ENCODE assay signal across 1 fruit fly cellular context in genomic region chr2L:452872-453271, dm6.
TF ChIP-seq lines count a peak whose summit lies in the region.

Gene crq, minus strand, starts transcription at chr2L:453024.
Gene shv, plus strand, starts transcription at chr2L:453108.

TF ChIP-seq in whole organism, embryonic, 481 proteins besides CTCF, POLR2A, EP300 and RAD21 (continued from another document):
- TF ChIP-seq twi (tag; optimal IDR thresholded peaks at IDR 0.05; lab: Kevin White, UChicago) (no peak), CG30020 (tag; optimal IDR thresholded peaks at IDR 0.05; lab: Kevin White, UChicago) (no peak), Max (GFP tag; optimal IDR thresholded peaks at IDR 0.05; lab: Kevin White, UChicago) (no peak), CG4282 (GFP tag; optimal IDR thresholded peaks at IDR 0.05; lab: Kevin White, UChicago) (no peak), Awh (GFP tag; IDR thresholded peaks at IDR 0.05; lab: Robert Waterston, UW) (no peak), Mrtf (GFP tag; IDR thresholded peaks at IDR 0.05; lab: Robert Waterston, UW) (no peak), CG18599 (GFP tag; optimal IDR thresholded peaks at IDR 0.05; lab: Kevin White, UChicago) (no peak), CG42726 (GFP tag; IDR thresholded peaks at IDR 0.05; lab: Robert Waterston, UW; ENCODE audit: partially characterized antibody) (no peak), en (GFP tag; optimal IDR thresholded peaks at IDR 0.05; lab: Kevin White, UChicago) (no peak), CG13287 (GFP tag; IDR thresholded peaks at IDR 0.05; lab: Robert Waterston, UW; ENCODE audit: partially characterized antibody) (peak; percentile 72), Nf-YA (GFP tag; IDR thresholded peaks at IDR 0.05; lab: Robert Waterston, UW) (peak; percentile 91), CG12659 (GFP tag; optimal IDR thresholded peaks at IDR 0.05; lab: Kevin White, UChicago) (peak; percentile 72), eve (GFP tag; optimal IDR thresholded peaks at IDR 0.05; lab: Kevin White, UChicago) (no peak), C15 (GFP tag; IDR thresholded peaks at IDR 0.05; lab: Robert Waterston, UW) (no peak), pzg (GFP tag; optimal IDR thresholded peaks at IDR 0.05; lab: Kevin White, UChicago) (peak; percentile 90), Opbp (GFP tag; IDR thresholded peaks at IDR 0.05; lab: Robert Waterston, UW; ENCODE audit: partially characterized antibody) (peak; percentile 36; the same call in 1 of the 3 replicates), Hr39 (optimal IDR thresholded peaks at IDR 0.05; lab: Kevin White, UChicago) (no peak), CG17186 (GFP tag; optimal IDR thresholded peaks at IDR 0.05; lab: Kevin White, UChicago) (peak; percentile 99), sna (GFP tag; IDR thresholded peaks at IDR 0.05; lab: Robert Waterston, UW; ENCODE audit: partially characterized antibody) (no peak; the same call in 1 of the 2 replicates), CG15073 (GFP tag; optimal IDR thresholded peaks at IDR 0.05; lab: Kevin White, UChicago) (no peak), mld (GFP tag; IDR thresholded peaks at IDR 0.05; lab: Robert Waterston, UW; ENCODE audit: partially characterized antibody) (no peak), CG11695 (GFP tag; IDR thresholded peaks at IDR 0.05; lab: Robert Waterston, UW) (no peak), chn (GFP tag; optimal IDR thresholded peaks at IDR 0.05; lab: Kevin White, UChicago) (no peak), ERR (GFP tag; optimal IDR thresholded peaks at IDR 0.05; lab: Kevin White, UChicago) (no peak), schlank (tag; optimal IDR thresholded peaks at IDR 0.05; lab: Kevin White, UChicago) (no peak), bowl (GFP tag; IDR thresholded peaks at IDR 0.05; lab: Robert Waterston, UW) (no peak), Usf (GFP tag; optimal IDR thresholded peaks at IDR 0.05; lab: Kevin White, UChicago) (no peak), CG12744 (GFP tag; optimal IDR thresholded peaks at IDR 0.05; lab: Kevin White, UChicago) (no peak), Hr3 (GFP tag; optimal IDR thresholded peaks at IDR 0.05; lab: Kevin White, UChicago) (no peak), ftz-f1 (GFP tag; optimal IDR thresholded peaks at IDR 0.05; lab: Kevin White, UChicago) (peak; percentile 12), fd64A (GFP tag; optimal IDR thresholded peaks at IDR 0.05; lab: Kevin White, UChicago) (no peak), zf30C (GFP tag; optimal IDR thresholded peaks at IDR 0.05; lab: Kevin White, UChicago) (peak; percentile 15), Antp (GFP tag; optimal IDR thresholded peaks at IDR 0.05; lab: Kevin White, UChicago) (no peak), ab (GFP tag; optimal IDR thresholded peaks at IDR 0.05; lab: Kevin White, UChicago) (no peak), CG12071 (GFP tag; optimal IDR thresholded peaks at IDR 0.05; lab: Kevin White, UChicago) (no peak), Lhr (GFP tag; optimal IDR thresholded peaks at IDR 0.05; lab: Kevin White, UChicago) (peak; percentile 84), CG16813 (GFP tag; IDR thresholded peaks at IDR 0.05; lab: Robert Waterston, UW; ENCODE audit: partially characterized antibody) (0 out of 3 replicates have a peak, but pooled peaks have one; percentile 20), lov (optimal IDR thresholded peaks at IDR 0.05; lab: Kevin White, UChicago) (no peak), lov (GFP tag; IDR thresholded peaks at IDR 0.05; lab: Robert Waterston, UW) (no peak), CG9817 (tag; optimal IDR thresholded peaks at IDR 0.05; lab: Kevin White, UChicago) (no peak), CrebB (tag; optimal IDR thresholded peaks at IDR 0.05; lab: Kevin White, UChicago) (peak; percentile 9), Ets97D (GFP tag; optimal IDR thresholded peaks at IDR 0.05; lab: Kevin White, UChicago) (peak; percentile 32), CG9932 (GFP tag; IDR thresholded peaks at IDR 0.05; lab: Robert Waterston, UW) (no peak), CG16779 (GFP tag; IDR thresholded peaks at IDR 0.05; lab: Robert Waterston, UW) (no peak), caup (GFP tag; optimal IDR thresholded peaks at IDR 0.05; lab: Kevin White, UChicago; ENCODE audit: severe bottlenecking) (no peak), z (GFP tag; IDR thresholded peaks at IDR 0.05; lab: Robert Waterston, UW) (no peak), sim (GFP tag; IDR thresholded peaks at IDR 0.05; lab: Robert Waterston, UW) (no peak), ase (GFP tag; IDR thresholded peaks at IDR 0.05; lab: Robert Waterston, UW) (no peak), nmo (GFP tag; optimal IDR thresholded peaks at IDR 0.05; lab: Kevin White, UChicago) (peak; percentile 8), CG8924 (tag; optimal IDR thresholded peaks at IDR 0.05; lab: Kevin White, UChicago) (peak; percentile 52), tx (GFP tag; optimal IDR thresholded peaks at IDR 0.05; lab: Kevin White, UChicago) (no peak), gfzf (GFP tag; optimal IDR thresholded peaks at IDR 0.05; lab: Kevin White, UChicago) (peak; percentile 61), Hsf (GFP tag; optimal IDR thresholded peaks at IDR 0.05; lab: Kevin White, UChicago) (no peak), CG13296 (GFP tag; optimal IDR thresholded peaks at IDR 0.05; lab: Kevin White, UChicago) (no peak), CG12942 (GFP tag; optimal IDR thresholded peaks at IDR 0.05; lab: Kevin White, UChicago) (no peak), CG11093 (GFP tag; IDR thresholded peaks at IDR 0.05; lab: Robert Waterston, UW) (no peak), CG30403 (GFP tag; optimal IDR thresholded peaks at IDR 0.05; lab: Kevin White, UChicago) (no peak), Six4 (GFP tag; optimal IDR thresholded peaks at IDR 0.05; lab: Kevin White, UChicago) (no peak), Ets65A (GFP tag; lab: Kevin White, UChicago) (no peak), HLH54F (GFP tag; optimal IDR thresholded peaks at IDR 0.05; lab: Kevin White, UChicago) (no peak), Xbp1 (GFP tag; optimal IDR thresholded peaks at IDR 0.05; lab: Kevin White, UChicago) (peak; percentile 98), p53 (GFP tag; optimal IDR thresholded peaks at IDR 0.05; lab: Kevin White, UChicago) (no peak), Myb (GFP tag; optimal IDR thresholded peaks at IDR 0.05; lab: Kevin White, UChicago) (peak; percentile 54), CG12769 (tag; optimal IDR thresholded peaks at IDR 0.05; lab: Kevin White, UChicago) (no peak), Dad (GFP tag; optimal IDR thresholded peaks at IDR 0.05; lab: Kevin White, UChicago) (no peak), CG34224 (GFP tag; IDR thresholded peaks at IDR 0.05; lab: Robert Waterston, UW; ENCODE audit: partially characterized antibody) (peak; percentile 62), Lim3 (GFP tag; IDR thresholded peaks at IDR 0.05; lab: Robert Waterston, UW) (no peak), HmgZ (tag; optimal IDR thresholded peaks at IDR 0.05; lab: Kevin White, UChicago) (peak; percentile 66), CG3163 (GFP tag; optimal IDR thresholded peaks at IDR 0.05; lab: Kevin White, UChicago) (no peak), CG1529 (GFP tag; optimal IDR thresholded peaks at IDR 0.05; lab: Kevin White, UChicago) (no peak), nom (GFP tag; optimal IDR thresholded peaks at IDR 0.05; lab: Kevin White, UChicago) (no peak), CG11398 (GFP tag; optimal IDR thresholded peaks at IDR 0.05; lab: Kevin White, UChicago) (no peak), sens-2 (GFP tag; IDR thresholded peaks at IDR 0.05; lab: Robert Waterston, UW) (no peak), Hey (tag; optimal IDR thresholded peaks at IDR 0.05; lab: Kevin White, UChicago) (no peak), lola (GFP tag; optimal IDR thresholded peaks at IDR 0.05; lab: Kevin White, UChicago) (no peak), H2.0 (GFP tag; IDR thresholded peaks at IDR 0.05; lab: Robert Waterston, UW) (no peak), CG8359 (GFP tag; optimal IDR thresholded peaks at IDR 0.05; lab: Kevin White, UChicago; ENCODE audit: borderline replicate concordance) (no peak), Nf-YC (tag; optimal IDR thresholded peaks at IDR 0.05; lab: Kevin White, UChicago) (peak; percentile 100), Atf-2 (GFP tag; optimal IDR thresholded peaks at IDR 0.05; lab: Kevin White, UChicago) (no peak), CG4404 (GFP tag; IDR thresholded peaks at IDR 0.05; lab: Robert Waterston, UW) (no peak), h (optimal IDR thresholded peaks at IDR 0.05; lab: Kevin White, UChicago) (no peak), Dll (GFP tag; IDR thresholded peaks at IDR 0.05; lab: Robert Waterston, UW; ENCODE audit: partially characterized antibody) (peak; percentile 40; the same call in 1 of the 4 replicates), CG6254 (GFP tag; optimal IDR thresholded peaks at IDR 0.05; lab: Kevin White, UChicago) (no peak), CG17612 (GFP tag; IDR thresholded peaks at IDR 0.05; lab: Robert Waterston, UW) (no peak), CG6791 (GFP tag; IDR thresholded peaks at IDR 0.05; lab: Robert Waterston, UW; ENCODE audit: partially characterized antibody) (no peak), CG8478 (optimal IDR thresholded peaks at IDR 0.05; lab: Kevin White, UChicago) (no peak), CG6854 (GFP tag; optimal IDR thresholded peaks at IDR 0.05; lab: Kevin White, UChicago) (no peak), dysf (GFP tag; IDR thresholded peaks at IDR 0.05; lab: Robert Waterston, UW) (no peak), zen (tag; optimal IDR thresholded peaks at IDR 0.05; lab: Kevin White, UChicago) (no peak), CG9437 (GFP tag; optimal IDR thresholded peaks at IDR 0.05; lab: Kevin White, UChicago) (no peak), BEAF-32 (GFP tag; optimal IDR thresholded peaks at IDR 0.05; lab: Kevin White, UChicago) (peak; percentile 39), insv (GFP tag; optimal IDR thresholded peaks at IDR 0.05; lab: Kevin White, UChicago) (peak in 1 of 2 experiments; percentile 16), stwl (tag; optimal IDR thresholded peaks at IDR 0.05; lab: Kevin White, UChicago) (peak; percentile 95), sc (optimal IDR thresholded peaks at IDR 0.05; lab: Kevin White, UChicago) (no peak), sc (GFP tag; optimal IDR thresholded peaks at IDR 0.05; lab: Kevin White, UChicago) (no peak), nerfin-2 (GFP tag; IDR thresholded peaks at IDR 0.05; lab: Robert Waterston, UW; ENCODE audit: partially characterized antibody) (no peak), CG4360 (GFP tag; IDR thresholded peaks at IDR 0.05; lab: Robert Waterston, UW) (no peak), Spps (tag; optimal IDR thresholded peaks at IDR 0.05; lab: Kevin White, UChicago) (no peak), sug (tag; optimal IDR thresholded peaks at IDR 0.05; lab: Kevin White, UChicago) (no peak), CG7963 (GFP tag; IDR thresholded peaks at IDR 0.05; lab: Robert Waterston, UW; ENCODE audit: partially characterized antibody) (no peak), CG10267 (tag; optimal IDR thresholded peaks at IDR 0.05; lab: Kevin White, UChicago) (peak; percentile 31), CG14441 (GFP tag; IDR thresholded peaks at IDR 0.05; lab: Robert Waterston, UW) (no peak), bab2 (GFP tag; optimal IDR thresholded peaks at IDR 0.05; lab: Kevin White, UChicago) (no peak), Dp (GFP tag; optimal IDR thresholded peaks at IDR 0.05; lab: Kevin White, UChicago) (peak; percentile 47), mam (GFP tag; optimal IDR thresholded peaks at IDR 0.05; lab: Kevin White, UChicago) (no peak), CG15514 (GFP tag; optimal IDR thresholded peaks at IDR 0.05; lab: Kevin White, UChicago) (peak; percentile 47), CG34422 (GFP tag; IDR thresholded peaks at IDR 0.05; lab: Robert Waterston, UW) (peak; percentile 52; the same call in 1 of the 3 replicates), inv (GFP tag; IDR thresholded peaks at IDR 0.05; lab: Robert Waterston, UW; ENCODE audit: partially characterized antibody) (no peak), CG1602 (GFP tag; optimal IDR thresholded peaks at IDR 0.05; lab: Kevin White, UChicago) (no peak), Side (GFP tag; optimal IDR thresholded peaks at IDR 0.05; lab: Kevin White, UChicago) (no peak), sqz (GFP tag; optimal IDR thresholded peaks at IDR 0.05; lab: Kevin White, UChicago) (no peak), zfh2 (GFP tag; optimal IDR thresholded peaks at IDR 0.05; lab: Kevin White, UChicago) (no peak), ems (GFP tag; optimal IDR thresholded peaks at IDR 0.05; lab: Kevin White, UChicago) (no peak), NK7.1 (GFP tag; optimal IDR thresholded peaks at IDR 0.05; lab: Kevin White, UChicago) (no peak), NFAT (GFP tag; IDR thresholded peaks at IDR 0.05; lab: Robert Waterston, UW) (no peak), CG3838 (GFP tag; optimal IDR thresholded peaks at IDR 0.05; lab: Kevin White, UChicago) (no peak), pum (GFP tag; optimal IDR thresholded peaks at IDR 0.05; lab: Kevin White, UChicago) (no peak), CG18262 (tag; optimal IDR thresholded peaks at IDR 0.05; lab: Kevin White, UChicago) (no peak), CG10565 (GFP tag; optimal IDR thresholded peaks at IDR 0.05; lab: Kevin White, UChicago) (no peak), ro (GFP tag; IDR thresholded peaks at IDR 0.05; lab: Robert Waterston, UW) (no peak), CG1233 (GFP tag; optimal IDR thresholded peaks at IDR 0.05; lab: Kevin White, UChicago) (no peak), Elba2 (GFP tag; optimal IDR thresholded peaks at IDR 0.05; lab: Kevin White, UChicago) (peak; percentile 63)
